Fruit fly (Drosophila melanogaster) whole organism, embryonic: Measurements from ENCODE around the gene COX7AL2.

ENCODE experiments used
- Ada2b ChIP-seq: fragments of 200-800 bp; sonication (Bioruptor generic); IDR thresholded peaks from 2 replicates; pipeline ENCODE4 v1.3.6; 2022; ENCODE audit warnings: missing biosample characterization, missing genetic modification characterization
- B-H2 ChIP-seq: fragments of 200-800 bp; sonication (Bioruptor generic); optimal IDR thresholded peaks from 2 replicates; lab custom pipeline; 2018; ENCODE audit warnings: missing biosample characterization, mild to moderate bottlenecking, missing genetic modification characterization
- CG10321 ChIP-seq: fragments of 200-800 bp; sonication (Bioruptor generic); IDR thresholded peaks from 2 replicates; pipeline ENCODE4 v1.3.6; 2022; ENCODE audit warnings: missing biosample characterization, missing genetic modification characterization
- CG10462 ChIP-seq: fragments of 200-800 bp; sonication (Bioruptor generic); optimal IDR thresholded peaks from 2 replicates; lab custom pipeline; 2016; ENCODE audit warnings: missing biosample characterization, missing genetic modification characterization
- CG10543 ChIP-seq: fragments of 200-800 bp; sonication (Bioruptor generic); optimal IDR thresholded peaks from 3 replicates; lab custom pipeline; 2017; ENCODE audit warnings: missing biosample characterization, mild to moderate bottlenecking, missing genetic modification characterization, moderate library complexity
- CG11695 ChIP-seq: fragments of 200-800 bp; sonication (Bioruptor generic); IDR thresholded peaks from 3 replicates; pipeline ENCODE4 v1.3.6; 2022; ENCODE audit warnings: missing biosample characterization, missing genetic modification characterization
- CG12299 ChIP-seq: fragments of 200-800 bp; sonication (Bioruptor generic); optimal IDR thresholded peaks from 2 replicates; lab custom pipeline; 2018; ENCODE audit warnings: missing biosample characterization, mild to moderate bottlenecking, missing genetic modification characterization
- CG13287 ChIP-seq: fragments of 200-800 bp; sonication (Bioruptor generic); IDR thresholded peaks from 2 replicates; pipeline ENCODE4 v1.3.6; 2022; ENCODE audit warnings: missing biosample characterization, missing genetic modification characterization; ENCODE audit not compliant: partially characterized antibody
- CG13624 ChIP-seq: fragments of 200-800 bp; sonication (Bioruptor generic); optimal IDR thresholded peaks from 2 replicates; lab custom pipeline; 2016; ENCODE audit warnings: missing biosample characterization, missing genetic modification characterization
- CG15514 ChIP-seq: fragments of 200-800 bp; sonication (Bioruptor generic); optimal IDR thresholded peaks from 3 replicates; lab custom pipeline; 2017; ENCODE audit warnings: missing biosample characterization, missing genetic modification characterization, mild to moderate bottlenecking, moderate library complexity, missing genetic modification reagents
- CG1602 ChIP-seq: fragments of 200-800 bp; sonication (Bioruptor generic); optimal IDR thresholded peaks from 3 replicates; lab custom pipeline; 2016; ENCODE audit warnings: missing biosample characterization, missing genetic modification characterization
- CG17612 ChIP-seq: fragments of 200-800 bp; sonication (Bioruptor generic); IDR thresholded peaks from 2 replicates; pipeline ENCODE4 v1.3.6; 2022; ENCODE audit warnings: missing biosample characterization, missing genetic modification characterization
- CG17912 ChIP-seq: fragments of 200-800 bp; sonication (Bioruptor generic); optimal IDR thresholded peaks from 2 replicates; lab custom pipeline; 2018; ENCODE audit warnings: missing biosample characterization, mild to moderate bottlenecking, missing genetic modification characterization
- CG18262 ChIP-seq: fragments of 200-800 bp; optimal IDR thresholded peaks from 3 replicates; lab custom pipeline; 2019; ENCODE audit warnings: missing biosample characterization, mild to moderate bottlenecking, missing genetic modification characterization, moderate library complexity
- CG30403 ChIP-seq: fragments of 200-800 bp; sonication (Bioruptor generic); optimal IDR thresholded peaks from 3 replicates; lab custom pipeline; 2016; ENCODE audit warnings: missing biosample characterization, missing genetic modification characterization
- CG34224 ChIP-seq: fragments of 200-800 bp; sonication (Bioruptor generic); IDR thresholded peaks from 3 replicates; pipeline ENCODE4 v1.3.6; 2022; ENCODE audit warnings: missing biosample characterization, missing genetic modification characterization; ENCODE audit not compliant: partially characterized antibody
- CG7357 ChIP-seq: fragments of 200-800 bp; sonication (Bioruptor generic); IDR thresholded peaks from 3 replicates; pipeline ENCODE4 v1.3.6; 2022; ENCODE audit warnings: missing biosample characterization, missing genetic modification characterization
- CG7372 ChIP-seq: fragments of 200-800 bp; sonication (Bioruptor generic); IDR thresholded peaks from 2 replicates; pipeline ENCODE4 v1.3.6; 2022; ENCODE audit warnings: missing biosample characterization, missing genetic modification characterization
- CG7839 ChIP-seq: fragments of 200-800 bp; sonication (Bioruptor generic); optimal IDR thresholded peaks from 3 replicates; lab custom pipeline; 2018; ENCODE audit warnings: missing biosample characterization, mild to moderate bottlenecking, missing genetic modification characterization, moderate library complexity
- CG7928 ChIP-seq: fragments of 200-800 bp; sonication (Bioruptor generic); optimal IDR thresholded peaks from 2 replicates; lab custom pipeline; 2017; ENCODE audit warnings: missing biosample characterization, mild to moderate bottlenecking, missing genetic modification characterization
- CG8089 ChIP-seq: fragments of 200-800 bp; sonication (Bioruptor generic); optimal IDR thresholded peaks from 3 replicates; lab custom pipeline; 2016; ENCODE audit warnings: missing biosample characterization, missing genetic modification characterization
- CG8281 ChIP-seq: fragments of 200-800 bp; sonication (Bioruptor generic); optimal IDR thresholded peaks from 2 replicates; lab custom pipeline; 2018; ENCODE audit warnings: missing biosample characterization, mild to moderate bottlenecking, missing genetic modification characterization, moderate library complexity
- CG8924 ChIP-seq: fragments of 200-800 bp; optimal IDR thresholded peaks from 3 replicates; lab custom pipeline; 2019; ENCODE audit warnings: missing biosample characterization, mild to moderate bottlenecking, missing genetic modification characterization, moderate library complexity
- CG9797 ChIP-seq: fragments of 200-800 bp; sonication (Bioruptor generic); optimal IDR thresholded peaks from 3 replicates; lab custom pipeline; 2018; ENCODE audit warnings: missing biosample characterization, mild to moderate bottlenecking, missing genetic modification characterization
- Dek ChIP-seq: fragments of 200-800 bp; sonication (Bioruptor generic); optimal IDR thresholded peaks from 3 replicates; lab custom pipeline; 2019; ENCODE audit warnings: missing biosample characterization, mild to moderate bottlenecking, missing genetic modification characterization, moderate library complexity
- Dll ChIP-seq: fragments of 200-800 bp; sonication (Bioruptor generic); IDR thresholded peaks from 4 replicates; pipeline ENCODE4 v1.3.6; 2022; ENCODE audit warnings: missing biosample characterization, missing genetic modification characterization; ENCODE audit not compliant: partially characterized antibody
- Fer1 ChIP-seq: fragments of 200-800 bp; sonication (Bioruptor generic); optimal IDR thresholded peaks from 2 replicates; lab custom pipeline; 2017; ENCODE audit warnings: missing biosample characterization, mild to moderate bottlenecking, missing genetic modification characterization
- Fer3 ChIP-seq: fragments of 200-800 bp; sonication (Bioruptor generic); optimal IDR thresholded peaks from 2 replicates; lab custom pipeline; 2018; ENCODE audit warnings: missing biosample characterization, mild to moderate bottlenecking, missing genetic modification characterization, moderate library complexity
- Hand ChIP-seq: fragments of 200-800 bp; sonication (Bioruptor generic); optimal IDR thresholded peaks from 2 replicates; lab custom pipeline; 2017; ENCODE audit warnings: mild to moderate bottlenecking, missing biosample characterization, missing genetic modification reagents, missing genetic modification characterization
- Hmr ChIP-seq: fragments of 200-800 bp; sonication (Bioruptor generic); optimal IDR thresholded peaks from 3 replicates; lab custom pipeline; 2017; ENCODE audit warnings: mild to moderate bottlenecking, missing biosample characterization, missing genetic modification reagents, missing genetic modification characterization
- Hmx ChIP-seq: fragments of 200-800 bp; sonication (Bioruptor generic); optimal IDR thresholded peaks from 2 replicates; lab custom pipeline; 2016; ENCODE audit warnings: missing biosample characterization, missing genetic modification characterization
- Lim3 ChIP-seq: fragments of 200-800 bp; sonication (Bioruptor generic); IDR thresholded peaks from 2 replicates; pipeline ENCODE4 v1.3.6; 2022; ENCODE audit warnings: missing biosample characterization, missing genetic modification characterization
- Mes4 ChIP-seq: fragments of 200-800 bp; sonication (Bioruptor generic); optimal IDR thresholded peaks from 2 replicates; lab custom pipeline; 2016; ENCODE audit warnings: missing biosample characterization, missing genetic modification characterization
- Optix ChIP-seq: fragments of 200-800 bp; sonication (Bioruptor generic); IDR thresholded peaks from 3 replicates; pipeline ENCODE4 v1.3.6; 2022; ENCODE audit warnings: missing biosample characterization, missing genetic modification characterization
- Tbp ChIP-seq: fragments of >200 bp; optimal IDR thresholded peaks from 2 replicates; lab custom pipeline; 2018; ENCODE audit warnings: missing biosample characterization, missing genetic modification characterization
- ap ChIP-seq: fragments of 200-800 bp; sonication (Bioruptor generic); IDR thresholded peaks from 2 replicates; pipeline ENCODE4 v1.3.6; 2022; ENCODE audit warnings: missing biosample characterization, missing genetic modification characterization
- ase ChIP-seq: fragments of 200-800 bp; sonication (Bioruptor generic); IDR thresholded peaks from 3 replicates; pipeline ENCODE4 v1.3.6; 2022; ENCODE audit warnings: missing biosample characterization, missing genetic modification characterization
- bsh ChIP-seq, 2 experiments: fragments of 200-800 bp; sonication (Bioruptor generic); optimal IDR thresholded peaks; 2 replicates each; lab custom pipeline; 2017 to 2018; ENCODE audit warnings: mild to moderate bottlenecking in 2 of 2, missing biosample characterization in 2 of 2, missing genetic modification characterization in 2 of 2, moderate library complexity in 1 of 2
- chm ChIP-seq: fragments of 200-800 bp; sonication (Bioruptor generic); IDR thresholded peaks from 2 replicates; pipeline ENCODE4 v1.3.6; 2022; ENCODE audit warnings: missing biosample characterization, missing genetic modification characterization
- disco-r ChIP-seq: fragments of 200-800 bp; sonication (Bioruptor generic); optimal IDR thresholded peaks from 2 replicates; lab custom pipeline; 2016; ENCODE audit warnings: missing biosample characterization, missing genetic modification characterization
- hb ChIP-seq: fragments of 200-800 bp; sonication (Bioruptor generic); IDR thresholded peaks from 3 replicates; pipeline ENCODE4 v1.3.6; 2022; ENCODE audit warnings: missing biosample characterization, missing genetic modification characterization; ENCODE audit not compliant: partially characterized antibody
- her ChIP-seq: fragments of 200-800 bp; sonication (Bioruptor generic); optimal IDR thresholded peaks from 2 replicates; lab custom pipeline; 2016; ENCODE audit warnings: missing biosample characterization, missing genetic modification characterization
- jigr1 ChIP-seq: fragments of 200-800 bp; sonication (Bioruptor generic); IDR thresholded peaks from 3 replicates; pipeline ENCODE4 v1.3.6; 2022; ENCODE audit warnings: missing biosample characterization, missing genetic modification characterization
- p53 ChIP-seq: fragments of 200-800 bp; sonication (Bioruptor generic); optimal IDR thresholded peaks from 2 replicates; lab custom pipeline; 2016; ENCODE audit warnings: missing biosample characterization, missing genetic modification characterization
- pb ChIP-seq: fragments of 200-800 bp; sonication (Bioruptor generic); optimal IDR thresholded peaks from 3 replicates; lab custom pipeline; 2016; ENCODE audit warnings: missing biosample characterization, missing genetic modification characterization
- psq ChIP-seq: fragments of 200-800 bp; sonication (Bioruptor generic); optimal IDR thresholded peaks from 2 replicates; lab custom pipeline; 2017; ENCODE audit warnings: missing biosample characterization, missing genetic modification characterization
- rib ChIP-seq: fragments of 200-800 bp; sonication (Bioruptor generic); IDR thresholded peaks from 2 replicates; pipeline ENCODE4 v1.3.6; 2022; ENCODE audit warnings: missing biosample characterization, missing genetic modification characterization
- slbo ChIP-seq: fragments of 200-800 bp; sonication (Bioruptor generic); IDR thresholded peaks from 2 replicates; pipeline ENCODE4 v1.3.6; 2022; ENCODE audit warnings: missing biosample characterization, missing genetic modification characterization
- sug ChIP-seq: fragments of 200-800 bp; optimal IDR thresholded peaks from 2 replicates; lab custom pipeline; 2019; ENCODE audit warnings: missing biosample characterization, mild to moderate bottlenecking, missing genetic modification characterization, moderate library complexity
- unpg ChIP-seq: fragments of 200-800 bp; sonication (Bioruptor generic); optimal IDR thresholded peaks from 3 replicates; lab custom pipeline; 2018; ENCODE audit warnings: missing biosample characterization, mild to moderate bottlenecking, missing genetic modification characterization, moderate library complexity

Gene COX7AL2

DNA sequence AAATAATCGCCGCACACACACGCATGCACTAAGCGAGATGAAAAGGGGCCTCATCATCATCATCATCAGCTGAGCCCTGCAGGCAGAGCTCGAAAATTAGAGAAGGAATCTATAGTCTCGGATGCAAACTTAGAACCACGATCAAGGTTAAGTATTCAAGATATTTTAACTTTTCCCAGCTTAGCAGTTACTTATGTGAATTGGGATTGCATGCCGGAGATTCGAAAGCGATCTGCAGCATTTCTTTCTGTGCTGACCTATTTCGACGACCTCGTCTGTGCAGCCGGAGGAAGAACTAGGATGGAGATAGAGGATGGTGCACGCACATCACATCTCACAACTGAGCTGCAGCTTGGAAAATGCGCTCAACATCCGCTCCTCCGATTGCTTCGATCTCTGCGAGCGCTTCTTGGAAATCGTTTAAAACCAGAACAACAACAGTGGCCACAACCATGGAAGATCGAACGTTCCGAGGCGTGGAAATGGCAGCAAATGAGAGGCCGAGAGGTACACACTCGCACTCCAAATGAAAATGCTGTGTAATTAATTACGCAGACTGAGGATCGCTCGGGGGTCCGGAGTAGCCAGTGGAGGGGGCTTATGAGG is 14.9 kb downstream of the COX7AL2 start (continued):
- TF ChIP-seq Optix (peak; percentile 72; the same call in 2 of the 3 replicates), ap (GFP tag; lab: Robert Waterston, UW) (no peak), CG8924 (peak; percentile 75), Dek (no peak), CG7372 (no peak), chm (GFP tag; lab: Robert Waterston, UW) (peak; percentile 81; the same call in 1 of the 2 replicates), CG17612 (GFP tag; lab: Robert Waterston, UW) (no peak), pb (peak; percentile 34), ase (GFP tag; lab: Robert Waterston, UW) (no peak; the same call in 2 of the 3 replicates), CG30403 (GFP tag; lab: Kevin White, UChicago) (peak; percentile 21), CG13624 (peak; percentile 11), Hand (GFP tag; lab: Kevin White, UChicago) (no peak), CG10462 (peak; percentile 12), hb (GFP tag; lab: Robert Waterston, UW) (no peak), psq (no peak), sug (tag; lab: Kevin White, UChicago) (no peak), CG10543 (no peak), CG15514 (GFP tag; lab: Kevin White, UChicago) (no peak), bsh (GFP tag; optimal IDR thresholded peaks at IDR 0.05; lab: Kevin White, UChicago) (peak; percentile 68 to 90), Fer3 (tag; lab: Kevin White, UChicago) (no peak), CG9797 (no peak), Fer1 (no peak), CG7839 (tag; lab: Kevin White, UChicago) (peak; percentile 67), jigr1 (GFP tag; lab: Robert Waterston, UW) (no peak), CG12299 (tag; lab: Kevin White, UChicago) (no peak), CG34224 (GFP tag; lab: Robert Waterston, UW) (no peak), B-H2 (GFP tag; lab: Kevin White, UChicago) (no peak), Hmx (no peak), CG18262 (tag; lab: Kevin White, UChicago) (peak; percentile 88), CG7357 (GFP tag; lab: Robert Waterston, UW) (peak; percentile 42; the same call in 1 of the 3 replicates), slbo (GFP tag; lab: Robert Waterston, UW) (no peak), CG10321 (GFP tag; lab: Robert Waterston, UW) (no peak), p53 (GFP tag; lab: Kevin White, UChicago) (peak; percentile 32), Hmr (GFP tag; lab: Kevin White, UChicago) (no peak), CG1602 (GFP tag; lab: Kevin White, UChicago) (peak; percentile 65), CG7928 (no peak), Tbp (no peak), Lim3 (GFP tag; lab: Robert Waterston, UW) (no peak), unpg (peak; percentile 65), Ada2b (GFP tag; lab: Robert Waterston, UW) (peak; percentile 18; the same call in 1 of the 2 replicates), CG17912 (GFP tag; lab: Kevin White, UChicago) (no peak), rib (GFP tag; lab: Robert Waterston, UW) (no peak), CG8281 (tag; lab: Kevin White, UChicago) (no peak), Dll (GFP tag; lab: Robert Waterston, UW) (no peak), CG11695 (GFP tag; lab: Robert Waterston, UW) (peak; percentile 56; the same call in 2 of the 3 replicates), disco-r (GFP tag; lab: Kevin White, UChicago) (no peak), CG13287 (no peak), her (peak; percentile 48), CG8089 (GFP tag; lab: Kevin White, UChicago) (peak; percentile 70), Mes4 (GFP tag; lab: Kevin White, UChicago) (peak; percentile 58)
